Fruit fly (Drosophila melanogaster): ENCODE data around the gene PolE1.
A peak's percentile ranks its signal among the peaks of the same experiment; 100 is the strongest.

PolE1 gene

DNA sequence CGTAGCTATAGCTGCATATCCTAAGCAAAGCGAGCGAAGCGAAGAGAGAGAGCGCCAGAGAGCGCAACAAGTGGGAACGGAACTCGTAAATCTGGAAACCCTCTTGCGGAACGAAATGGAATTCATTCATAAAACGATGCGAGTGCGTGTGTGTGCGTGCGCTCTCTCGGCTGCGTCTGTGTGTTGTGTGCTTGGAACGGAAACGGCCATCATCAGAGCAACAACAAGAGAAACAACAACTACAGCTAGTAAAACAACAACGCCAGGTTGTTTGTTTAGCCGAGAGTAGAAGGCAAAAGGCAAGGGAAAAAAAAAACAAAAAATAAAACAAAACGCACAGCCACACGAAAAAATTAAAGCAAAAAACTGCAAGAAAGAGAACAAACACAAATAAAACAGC lies 33.6 kb upstream of the PolE1 start (continued):
- TF ChIP-seq Fer2 (tag; optimal IDR thresholded peaks at IDR 0.05) = peak; percentile 15
- no peak for TF ChIP-seq CoRest (tag; optimal IDR thresholded peaks at IDR 0.05)
- peak; percentile 51 for TF ChIP-seq Atf6 (GFP tag; IDR thresholded peaks at IDR 0.05)
- TF ChIP-seq yki (optimal IDR thresholded peaks at IDR 0.05) = peak; percentile 73
- TF ChIP-seq CG4617 (GFP tag; optimal IDR thresholded peaks at IDR 0.05; ENCODE audit: borderline replicate concordance) = no peak
- peak; percentile 13 for TF ChIP-seq repo (GFP tag; optimal IDR thresholded peaks at IDR 0.05)
- peak; percentile 68 for TF ChIP-seq CrebB (tag; optimal IDR thresholded peaks at IDR 0.05)
- peak; percentile 32 for TF ChIP-seq CG2712 (tag; optimal IDR thresholded peaks at IDR 0.05)
- TF ChIP-seq CG2875 (GFP tag; optimal IDR thresholded peaks at IDR 0.05) = peak; percentile 39
- TF ChIP-seq MTF-1 (GFP tag; optimal IDR thresholded peaks at IDR 0.05; ENCODE audit: borderline replicate concordance) = peak; percentile 68
- peak; percentile 65 for TF ChIP-seq nau (GFP tag; optimal IDR thresholded peaks at IDR 0.05)
- peak; percentile 56 for TF ChIP-seq CG4328 (GFP tag; optimal IDR thresholded peaks at IDR 0.05)
- TF ChIP-seq Ravus (GFP tag; IDR thresholded peaks at IDR 0.05) = no peak
- TF ChIP-seq CG11723 (GFP tag; optimal IDR thresholded peaks at IDR 0.05) = peak; percentile 56
- TF ChIP-seq Oli (tag; optimal IDR thresholded peaks at IDR 0.05) = no peak
- TF ChIP-seq z (GFP tag; IDR thresholded peaks at IDR 0.05) = 0 out of 3 replicates have a peak, but pooled peaks have one; percentile 53
- TF ChIP-seq PHDP (tag; optimal IDR thresholded peaks at IDR 0.05) = peak; percentile 23
- no peak for TF ChIP-seq Hr3 (GFP tag; optimal IDR thresholded peaks at IDR 0.05)
- TF ChIP-seq dysf (GFP tag; IDR thresholded peaks at IDR 0.05) = peak; percentile 48; the same call in 1 of the 3 replicates
- TF ChIP-seq CG3065 (GFP tag; optimal IDR thresholded peaks at IDR 0.05) = no peak
- TF ChIP-seq exex (tag; optimal IDR thresholded peaks at IDR 0.05) = peak; percentile 21
- peak; percentile 33 for TF ChIP-seq CG33213 (GFP tag; optimal IDR thresholded peaks at IDR 0.05)
- TF ChIP-seq zf30C (GFP tag; optimal IDR thresholded peaks at IDR 0.05) = peak; percentile 56
- peak; percentile 70 for TF ChIP-seq CG6813 (GFP tag; optimal IDR thresholded peaks at IDR 0.05)
- TF ChIP-seq Rfx (GFP tag; IDR thresholded peaks at IDR 0.05) = peak; percentile 51; the same call in 1 of the 2 replicates
- no peak for TF ChIP-seq Atf3 (GFP tag; optimal IDR thresholded peaks at IDR 0.05)
- TF ChIP-seq aop (GFP tag; IDR thresholded peaks at IDR 0.05) = peak; percentile 82
- TF ChIP-seq CG10431 (GFP tag; optimal IDR thresholded peaks at IDR 0.05) = peak; percentile 67
- no peak for TF ChIP-seq Ptx1 (GFP tag; IDR thresholded peaks at IDR 0.05)
- TF ChIP-seq CG17802 (tag; optimal IDR thresholded peaks at IDR 0.05) = no peak
- peak in 1 of 2 experiments; percentile 15 for TF ChIP-seq insv (GFP tag; optimal IDR thresholded peaks at IDR 0.05)
- no peak for TF ChIP-seq CG12942 (GFP tag; optimal IDR thresholded peaks at IDR 0.05)
- TF ChIP-seq CG18011 (GFP tag; optimal IDR thresholded peaks at IDR 0.05) = no peak
- TF ChIP-seq mld (GFP tag; IDR thresholded peaks at IDR 0.05; ENCODE audit: partially characterized antibody) = no peak
- TF ChIP-seq Hr51 (GFP tag; optimal IDR thresholded peaks at IDR 0.05) = peak in 1 of 2 experiments; percentile 42
- peak; percentile 30; the same call in 1 of the 2 replicates for TF ChIP-seq sens-2 (GFP tag; IDR thresholded peaks at IDR 0.05)
- peak in 1 of 2 experiments; percentile 32 for TF ChIP-seq Pdp1 (GFP tag; optimal IDR thresholded peaks at IDR 0.05)
- peak; percentile 22; the same call in 1 of the 2 replicates for TF ChIP-seq ranshi (GFP tag; IDR thresholded peaks at IDR 0.05)
- peak; percentile 20; the same call in 1 of the 2 replicates for TF ChIP-seq CG32532 (GFP tag; IDR thresholded peaks at IDR 0.05)
- peak; percentile 18 for TF ChIP-seq CG15011 (GFP tag; optimal IDR thresholded peaks at IDR 0.05)
- TF ChIP-seq onecut (GFP tag; IDR thresholded peaks at IDR 0.05) = peak; percentile 56; the same call in 1 of the 2 replicates
- peak; percentile 21 for TF ChIP-seq CG2116 (GFP tag; optimal IDR thresholded peaks at IDR 0.05)
- no peak; the same call in 1 of the 2 replicates for TF ChIP-seq stc (GFP tag; IDR thresholded peaks at IDR 0.05)
- no peak for TF ChIP-seq btn (GFP tag; optimal IDR thresholded peaks at IDR 0.05)
- TF ChIP-seq CG6254 (GFP tag; optimal IDR thresholded peaks at IDR 0.05) = peak; percentile 68
- TF ChIP-seq danr (GFP tag; IDR thresholded peaks at IDR 0.05) = no peak; the same call in 1 of the 2 replicates
- no peak for TF ChIP-seq Bdp1 (GFP tag; optimal IDR thresholded peaks at IDR 0.05)
- no peak for TF ChIP-seq Lim3 (GFP tag; IDR thresholded peaks at IDR 0.05)
- TF ChIP-seq Med (GFP tag) = peak; percentile 85
- TF ChIP-seq dati (GFP tag; IDR thresholded peaks at IDR 0.05) = no peak
